Worm (Caenorhabditis elegans): ENCODE measurements around the gene T26A5.6.

T26A5.6 gene

DNA sequence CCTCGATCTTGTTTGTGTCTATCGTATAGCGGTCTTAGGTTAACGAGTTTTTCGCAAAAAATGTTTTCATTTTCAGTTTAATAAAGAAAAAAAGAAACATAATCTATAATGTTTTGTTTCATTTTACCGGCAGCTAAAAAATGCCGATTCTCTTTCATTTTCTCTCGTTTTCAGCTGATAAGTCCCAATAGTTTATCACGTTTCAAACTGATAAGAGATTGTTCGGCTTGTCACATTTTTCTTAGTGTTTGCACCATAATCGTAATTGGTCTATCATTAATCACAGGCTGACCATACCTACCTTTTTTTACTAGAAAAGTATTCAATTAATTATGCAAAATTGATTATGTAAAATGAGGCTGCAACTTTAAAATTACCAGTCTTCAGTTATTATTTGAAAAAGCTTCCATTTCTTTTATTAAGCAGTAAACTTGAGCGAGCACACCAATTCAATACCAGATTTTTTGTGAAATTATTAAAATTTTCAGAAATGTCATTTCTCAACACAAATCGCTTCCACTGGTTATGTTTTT lies 44.8 kb upstream of the T26A5.6 start, which contains the start of gene F23F12.13:
TSS of gene F23F12.13 (plus strand) at position 483 of the 533 bp plus-strand sequence.
- TF ChIP-seq zfp-3 (GFP tag; conservative IDR thresholded peaks at IDR 0.05) = no peak
- TF ChIP-seq nhr-77 (tag; optimal IDR thresholded peaks at IDR 0.05) = no peak
- TF ChIP-seq nhr-111 (GFP tag; optimal IDR thresholded peaks at IDR 0.05) = no peak
- TF ChIP-seq unc-130 (GFP tag; optimal IDR thresholded peaks at IDR 0.05) = no peak
- TF ChIP-seq egl-27 (tag; optimal IDR thresholded peaks at IDR 0.05) = no peak
- TF ChIP-seq ztf-11 (tag; optimal IDR thresholded peaks at IDR 0.05) = no peak
- no peak for TF ChIP-seq Y48G9A.11 (GFP tag; IDR thresholded peaks at IDR 0.05)
- TF ChIP-seq hlh-30 (tag; optimal IDR thresholded peaks at IDR 0.05; ENCODE audit: insufficient read depth) = peak; percentile 52
- TF ChIP-seq nhr-28 (tag; optimal IDR thresholded peaks at IDR 0.05) = peak; percentile 37
- no peak for TF ChIP-seq F44E2.7 (GFP tag; IDR thresholded peaks at IDR 0.05)
- no peak for TF ChIP-seq lin-29 (GFP tag; IDR thresholded peaks at IDR 0.05)
- TF ChIP-seq R02D3.7 (tag; optimal IDR thresholded peaks at IDR 0.05) = no peak
- TF ChIP-seq hlh-11 (tag; optimal IDR thresholded peaks at IDR 0.05) = peak; percentile 41
- TF ChIP-seq daf-12 (tag; optimal IDR thresholded peaks at IDR 0.05) = no peak
- TF ChIP-seq skn-1 (tag; optimal IDR thresholded peaks at IDR 0.05) = no peak
- no peak for TF ChIP-seq ztf-7 (tag; optimal IDR thresholded peaks at IDR 0.05)
- no peak for TF ChIP-seq mes-2 (tag; optimal IDR thresholded peaks at IDR 0.05; ENCODE audit: poor library complexity, severe bottlenecking)
- no peak for TF ChIP-seq fkh-10 (GFP tag; optimal IDR thresholded peaks at IDR 0.05)
- no peak for TF ChIP-seq dmd-9 (GFP tag; IDR thresholded peaks at IDR 0.05)
- TF ChIP-seq madf-9 (GFP tag; conservative IDR thresholded peaks at IDR 0.05) = no peak
- no peak for TF ChIP-seq nhr-41 (GFP tag; IDR thresholded peaks at IDR 0.05)
- TF ChIP-seq sdz-12 (GFP tag; optimal IDR thresholded peaks at IDR 0.05) = no peak
- TF ChIP-seq spr-1 (tag; optimal IDR thresholded peaks at IDR 0.05) = no peak
- TF ChIP-seq Y105C5A.15 (GFP tag; IDR thresholded peaks at IDR 0.05) = no peak
- TF ChIP-seq duxl-1 (tag; optimal IDR thresholded peaks at IDR 0.05; ENCODE audit: poor library complexity) = no peak
- no peak for TF ChIP-seq zip-2 (tag; optimal IDR thresholded peaks at IDR 0.05)
- no peak for TF ChIP-seq nhr-48 (tag; optimal IDR thresholded peaks at IDR 0.05)
- peak; percentile 58 for TF ChIP-seq dve-1 (tag; optimal IDR thresholded peaks at IDR 0.05; ENCODE audit: insufficient read depth)
- TF ChIP-seq dmd-6 (GFP tag; IDR thresholded peaks at IDR 0.05) = peak; percentile 53; the same call in 1 of the 2 replicates
- no peak for TF ChIP-seq T20F7.1 (GFP tag; optimal IDR thresholded peaks at IDR 0.05)
- no peak for TF ChIP-seq nhr-237 (tag; optimal IDR thresholded peaks at IDR 0.05)
- no peak for TF ChIP-seq gei-8 (GFP tag; optimal IDR thresholded peaks at IDR 0.05)
- TF ChIP-seq mxl-3 (GFP tag; optimal IDR thresholded peaks at IDR 0.05) = no peak
- no peak for TF ChIP-seq mxl-2 (GFP tag; conservative IDR thresholded peaks at IDR 0.05)
- no peak for TF ChIP-seq tag-97 (GFP tag; IDR thresholded peaks at IDR 0.05)
- TF ChIP-seq unc-62 (GFP tag; optimal IDR thresholded peaks at IDR 0.05 in 1 of 2) = no peak
- no peak for TF ChIP-seq unc-62 (tag; optimal IDR thresholded peaks at IDR 0.05)
- no peak for TF ChIP-seq ctbp-1 (GFP tag; IDR thresholded peaks at IDR 0.05)
- TF ChIP-seq nhr-42 (GFP tag; IDR thresholded peaks at IDR 0.05) = no peak
- no peak for TF ChIP-seq dmd-8 (GFP tag; IDR thresholded peaks at IDR 0.05)
- no peak for TF ChIP-seq arid-1 (GFP tag; conservative IDR thresholded peaks at IDR 0.05)
- no peak for TF ChIP-seq ZK337.2 (GFP tag; IDR thresholded peaks at IDR 0.05)
- no peak for TF ChIP-seq daf-8 (GFP tag; IDR thresholded peaks at IDR 0.05)
- TF ChIP-seq F10B5.3 (tag; optimal IDR thresholded peaks at IDR 0.05) = no peak
- peak; percentile 73 for TF ChIP-seq pqm-1 (tag; optimal IDR thresholded peaks at IDR 0.05)
- TF ChIP-seq ceh-28 (tag; optimal IDR thresholded peaks at IDR 0.05) = no peak
- no peak for TF ChIP-seq dpl-1 (GFP tag; optimal IDR thresholded peaks at IDR 0.05)
- no peak for TF ChIP-seq vab-7 (GFP tag; IDR thresholded peaks at IDR 0.05)
- TF ChIP-seq rbr-2 (tag; optimal IDR thresholded peaks at IDR 0.05) = no peak

All from whole organism, L4 larva.